Fruit fly (Drosophila melanogaster): ENCODE results near the gene CG3987.

The CG3987 gene

DNA sequence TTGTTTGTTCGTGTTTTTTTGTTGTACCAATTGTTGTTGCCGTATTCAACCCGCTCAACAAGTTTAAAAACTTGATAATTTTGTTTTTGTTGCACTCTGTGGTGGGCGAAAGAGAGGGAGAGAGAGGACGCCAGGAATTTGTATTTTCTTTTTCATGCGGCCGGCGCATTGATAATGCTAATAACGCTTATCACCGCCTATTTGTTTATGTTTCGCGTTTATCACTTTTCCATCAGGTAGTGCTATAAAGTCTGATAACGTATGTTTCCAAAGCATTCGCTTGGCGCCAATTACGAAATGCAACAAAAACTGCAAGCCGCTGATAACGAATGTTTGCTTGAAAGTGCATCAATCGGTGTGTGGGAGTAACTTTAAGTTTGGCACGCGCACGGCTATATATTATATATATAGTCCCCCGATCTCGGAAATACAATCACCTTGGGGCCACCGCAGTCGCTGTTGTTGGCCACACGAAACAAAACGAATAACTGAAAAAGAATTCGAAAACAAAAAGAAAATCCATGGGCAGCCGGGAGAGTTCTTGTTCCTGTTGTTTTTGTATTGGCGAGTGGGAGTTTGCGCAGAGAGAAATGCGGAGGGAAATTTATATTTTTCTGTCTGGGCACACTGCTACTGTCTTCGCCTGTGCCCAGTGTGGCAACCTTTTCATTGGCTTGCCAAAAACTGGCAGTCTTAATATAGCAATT is 7.4 kb downstream of the CG3987 start, which contains the start of gene Glys:
Gene Glys (minus strand): TSS at position 494 of the 707 bp plus-strand sequence.
- TF ChIP-seq CG17801 (GFP tag; optimal IDR thresholded peaks at IDR 0.05; ENCODE audit: partially characterized antibody): peak; percentile 79

- TF ChIP-seq CG17801 (GFP tag; optimal IDR thresholded peaks at IDR 0.05; ENCODE audit: partially characterized antibody): no peak
These were observed 8.2 kb downstream of the CG3987 start for dm6 chr3R:15147872-15148444.

DNA sequence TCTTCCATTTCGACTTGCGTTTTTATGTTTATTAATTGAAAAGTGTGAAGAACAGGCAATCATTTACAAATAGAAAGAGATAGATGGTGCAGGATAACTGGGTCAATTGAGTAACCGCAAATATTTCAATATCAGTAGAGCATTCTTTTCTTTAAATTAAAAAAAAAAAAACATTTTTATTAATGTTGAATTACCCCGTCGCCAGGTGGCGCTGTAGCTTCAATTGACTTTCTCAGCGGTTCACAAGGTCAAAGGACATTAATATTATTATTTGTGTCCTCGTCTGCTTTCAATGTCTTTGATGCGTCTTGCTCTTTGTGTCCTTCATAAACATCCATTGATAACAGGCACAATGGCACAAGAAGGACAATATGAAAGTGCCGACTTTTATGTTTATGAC is 8.8 kb downstream of the CG3987 start:
- TF ChIP-seq CG17801 (GFP tag; optimal IDR thresholded peaks at IDR 0.05; ENCODE audit: partially characterized antibody): no peak

dm6 chr3R:15149772-15150512 is 10.2 kb downstream of the CG3987 start, which contains the start of gene Gyc88E:
TSS of gene Gyc88E (plus strand) at chr3R:15150375.
- TF ChIP-seq CG17801 (GFP tag; optimal IDR thresholded peaks at IDR 0.05; ENCODE audit: partially characterized antibody): no peak

DNA sequence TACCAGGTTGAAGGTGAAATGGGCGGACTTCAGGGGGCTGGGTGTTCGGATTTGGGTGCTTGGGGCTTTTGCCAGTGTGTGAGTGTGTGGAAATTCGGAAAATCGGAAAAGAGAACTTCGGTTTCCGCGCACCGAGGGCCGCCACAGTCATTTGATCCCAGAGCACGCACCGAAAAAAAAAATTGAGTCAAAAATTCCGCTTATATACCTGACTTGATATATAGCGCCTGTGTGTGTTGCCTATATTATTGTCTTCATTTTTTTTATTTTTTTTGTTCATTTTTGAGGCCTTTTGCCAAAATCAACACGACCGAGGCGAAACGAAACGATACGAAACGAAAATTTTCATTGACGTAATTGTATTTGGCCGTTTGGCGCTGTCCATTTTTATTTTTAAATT is 37.5 kb downstream of the CG3987 start:
- no peak for TF ChIP-seq CG17801 (GFP tag; optimal IDR thresholded peaks at IDR 0.05; ENCODE audit: partially characterized antibody)

DNA sequence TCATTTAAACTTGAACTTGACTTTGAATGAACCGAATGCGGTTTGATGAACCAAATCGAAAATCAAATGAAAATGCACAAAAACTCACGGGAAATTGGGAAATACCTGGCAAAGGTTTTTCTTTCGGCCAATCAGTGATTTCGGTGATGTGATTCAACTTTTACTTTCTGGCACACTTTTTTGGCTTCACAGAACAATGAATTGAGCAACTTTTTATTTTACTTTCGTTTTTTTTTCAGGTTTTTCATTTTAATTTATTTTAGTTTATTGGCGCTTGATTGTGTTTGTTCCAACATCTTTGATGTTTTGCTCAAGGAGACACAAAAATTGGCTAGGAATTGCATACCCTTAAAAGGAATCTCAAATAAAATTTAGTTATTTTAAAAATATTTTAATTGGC is 41.7 kb downstream of the CG3987 start, which contains the start of gene Mf:
Gene Mf (minus strand): TSS at position 44 of the 400 bp plus-strand sequence.
- no peak for TF ChIP-seq CG17801 (GFP tag; optimal IDR thresholded peaks at IDR 0.05; ENCODE audit: partially characterized antibody)

Data from ovary, adult (tissue).